Fruit fly (Drosophila melanogaster) whole organism, prepupa: ENCODE measurements around the gene CalpB.

Experiments
- Blimp-1 ChIP-seq: fragments of 200-800 bp; sonication (Bioruptor generic); optimal IDR thresholded peaks from 3 replicates; lab custom pipeline; 2017; ENCODE audit warnings: missing biosample characterization, missing genetic modification characterization, mild to moderate bottlenecking, moderate library complexity, missing genetic modification reagents
- CG10631 ChIP-seq: fragments of 200-800 bp; sonication (Bioruptor generic); optimal IDR thresholded peaks from 2 replicates; lab custom pipeline; 2016; ENCODE audit warnings: missing biosample characterization, missing genetic modification characterization
- CG10669 ChIP-seq: fragments of 200-800 bp; sonication (Bioruptor generic); optimal IDR thresholded peaks from 3 replicates; lab custom pipeline; 2018; ENCODE audit warnings: missing biosample characterization, mild to moderate bottlenecking, missing genetic modification characterization, moderate library complexity
- CG15336 ChIP-seq: fragments of 200-800 bp; sonication (Bioruptor generic); IDR thresholded peaks from 2 replicates; pipeline ENCODE4 v1.3.6; 2022; ENCODE audit warnings: missing biosample characterization, missing genetic modification characterization
- CG16779 ChIP-seq: fragments of 200-800 bp; sonication (Bioruptor generic); optimal IDR thresholded peaks from 3 replicates; lab custom pipeline; 2017; ENCODE audit warnings: missing biosample characterization, mild to moderate bottlenecking, missing genetic modification characterization
- CG31627 ChIP-seq: fragments of 200-800 bp; sonication (Bioruptor generic); optimal IDR thresholded peaks from 3 replicates; lab custom pipeline; 2016; ENCODE audit warnings: missing biosample characterization, missing genetic modification characterization
- CG32006 ChIP-seq: fragments of 200-800 bp; sonication (Bioruptor generic); optimal IDR thresholded peaks from 3 replicates; lab custom pipeline; 2017; ENCODE audit warnings: missing biosample characterization, mild to moderate bottlenecking, missing genetic modification characterization
- CG34406 ChIP-seq: fragments of 200-800 bp; sonication (Bioruptor generic); optimal IDR thresholded peaks from 3 replicates; lab custom pipeline; 2016; ENCODE audit warnings: missing biosample characterization, missing genetic modification characterization
- CG4318 ChIP-seq: fragments of 200-800 bp; sonication (Bioruptor generic); optimal IDR thresholded peaks from 3 replicates; lab custom pipeline; 2017; ENCODE audit warnings: missing biosample characterization, mild to moderate bottlenecking, missing genetic modification characterization
- CG6163 ChIP-seq: fragments of 200-800 bp; sonication (Bioruptor generic); IDR thresholded peaks from 3 replicates; pipeline ENCODE4 v1.3.6; 2022; ENCODE audit warnings: missing biosample characterization, missing genetic modification characterization
- CG6276 ChIP-seq: fragments of 200-800 bp; sonication (Bioruptor generic); optimal IDR thresholded peaks from 2 replicates; lab custom pipeline; 2017; ENCODE audit warnings: missing biosample characterization, mild to moderate bottlenecking, missing genetic modification characterization
- CG6792 ChIP-seq: fragments of 200-800 bp; sonication (Bioruptor generic); optimal IDR thresholded peaks from 3 replicates; lab custom pipeline; 2016; ENCODE audit warnings: missing biosample characterization, missing genetic modification characterization
- CG7368 ChIP-seq: fragments of 200-800 bp; sonication (Bioruptor generic); optimal IDR thresholded peaks from 3 replicates; lab custom pipeline; 2016; ENCODE audit warnings: missing biosample characterization, missing genetic modification characterization
- CG8119 ChIP-seq: fragments of 200-800 bp; sonication (Bioruptor generic); IDR thresholded peaks from 3 replicates; pipeline ENCODE4 v1.3.6; 2022; ENCODE audit warnings: missing biosample characterization, missing genetic modification characterization
- CG8319 ChIP-seq: fragments of 200-800 bp; sonication (Bioruptor generic); optimal IDR thresholded peaks from 3 replicates; lab custom pipeline; 2016; ENCODE audit warnings: missing biosample characterization, missing genetic modification characterization
- CG9139 ChIP-seq: fragments of 200-800 bp; sonication (Bioruptor generic); optimal IDR thresholded peaks from 3 replicates; lab custom pipeline; 2017; ENCODE audit warnings: missing biosample characterization, mild to moderate bottlenecking, missing genetic modification characterization
- Eip75B ChIP-seq: fragments of 200-800 bp; sonication (Bioruptor generic); optimal IDR thresholded peaks from 3 replicates; lab custom pipeline; 2016; ENCODE audit warnings: missing biosample characterization, missing genetic modification characterization
- Eip78C ChIP-seq: fragments of 200-800 bp; sonication (Bioruptor generic); peaks from one replicate; lab custom pipeline; 2016; ENCODE audit warnings: missing biosample characterization, missing genetic modification characterization
- Eip93F ChIP-seq: fragments of 200-800 bp; sonication (Bioruptor generic); optimal IDR thresholded peaks from 2 replicates; lab custom pipeline; 2016; ENCODE audit warnings: missing biosample characterization, mild to moderate bottlenecking, missing genetic modification characterization
- Ets21C ChIP-seq: fragments of 200-800 bp; sonication (Bioruptor generic); optimal IDR thresholded peaks from 3 replicates; lab custom pipeline; 2016; ENCODE audit warnings: missing biosample characterization, missing genetic modification characterization
- Ets96B ChIP-seq: fragments of 200-800 bp; optimal IDR thresholded peaks from 2 replicates; lab custom pipeline; 2019; ENCODE audit warnings: missing biosample characterization, mild to moderate bottlenecking, missing genetic modification characterization, moderate library complexity
- Gug ChIP-seq: fragments of 200-800 bp; sonication (Bioruptor generic); IDR thresholded peaks from 2 replicates; pipeline ENCODE4 v1.3.6; 2022; ENCODE audit warnings: missing biosample characterization, missing genetic modification characterization
- Hr38 ChIP-seq: sonication (Bioruptor generic); optimal IDR thresholded peaks from 2 replicates; lab custom pipeline; 2016; ENCODE audit warnings: missing biosample characterization, missing genetic modification characterization
- Hr39 ChIP-seq: fragments of 200-800 bp; sonication (Bioruptor generic); optimal IDR thresholded peaks from 2 replicates; lab custom pipeline; 2016; ENCODE audit warnings: missing biosample characterization, missing genetic modification characterization
- Hr4 ChIP-seq: fragments of 200-800 bp; sonication (Bioruptor generic); optimal IDR thresholded peaks from 3 replicates; lab custom pipeline; 2016; ENCODE audit warnings: missing biosample characterization, missing genetic modification characterization
- Lpt ChIP-seq: fragments of 200-800 bp; sonication (Bioruptor generic); optimal IDR thresholded peaks from 3 replicates; lab custom pipeline; 2016; ENCODE audit warnings: missing biosample characterization, missing genetic modification characterization
- Met ChIP-seq: fragments of 200-800 bp; sonication (Bioruptor generic); optimal IDR thresholded peaks from 3 replicates; lab custom pipeline; 2016; ENCODE audit warnings: missing biosample characterization, missing genetic modification characterization
- OdsH ChIP-seq: fragments of 200-800 bp; sonication (Bioruptor generic); optimal IDR thresholded peaks from 3 replicates; lab custom pipeline; 2016; ENCODE audit warnings: missing biosample characterization, missing genetic modification characterization
- Smox ChIP-seq: fragments of 200-800 bp; sonication (Bioruptor generic); optimal IDR thresholded peaks from 3 replicates; lab custom pipeline; 2016; ENCODE audit warnings: missing biosample characterization, missing genetic modification characterization
- Sox14 ChIP-seq: fragments of 200-800 bp; sonication (Bioruptor generic); optimal IDR thresholded peaks from 3 replicates; lab custom pipeline; 2016; ENCODE audit warnings: missing biosample characterization, missing genetic modification characterization
- Sox15 ChIP-seq: fragments of 200-800 bp; sonication (Bioruptor generic); optimal IDR thresholded peaks from 3 replicates; lab custom pipeline; 2016; ENCODE audit warnings: missing biosample characterization, missing genetic modification characterization
- achi ChIP-seq: fragments of 200-800 bp; sonication (Bioruptor generic); optimal IDR thresholded peaks from 3 replicates; lab custom pipeline; 2016; ENCODE audit warnings: missing biosample characterization, missing genetic modification characterization
- acj6 ChIP-seq: fragments of 200-800 bp; sonication (Bioruptor generic); optimal IDR thresholded peaks from 3 replicates; lab custom pipeline; 2016; ENCODE audit warnings: missing biosample characterization, missing genetic modification characterization
- cyc ChIP-seq: fragments of 200-800 bp; sonication (Bioruptor generic); optimal IDR thresholded peaks from 3 replicates; lab custom pipeline; 2016; ENCODE audit warnings: missing biosample characterization, missing genetic modification characterization
- dac ChIP-seq: fragments of 200-800 bp; sonication (Bioruptor generic); optimal IDR thresholded peaks from 2 replicates; lab custom pipeline; 2017; ENCODE audit warnings: missing biosample characterization, mild to moderate bottlenecking, missing genetic modification characterization
- dsx ChIP-seq: fragments of 200-800 bp; optimal IDR thresholded peaks from 3 replicates; lab custom pipeline; 2019; ENCODE audit warnings: missing biosample characterization, mild to moderate bottlenecking, missing genetic modification characterization, moderate library complexity; ENCODE audit not compliant: poor library complexity, severe bottlenecking
- esn ChIP-seq: fragments of 200-800 bp; sonication (Bioruptor generic); optimal IDR thresholded peaks from 2 replicates; lab custom pipeline; 2016; ENCODE audit warnings: missing biosample characterization, mild to moderate bottlenecking, missing genetic modification characterization, moderate library complexity
- fd85E ChIP-seq: fragments of 200-800 bp; sonication (Bioruptor generic); optimal IDR thresholded peaks from 3 replicates; lab custom pipeline; 2016; ENCODE audit warnings: missing biosample characterization, missing genetic modification characterization
- fkh ChIP-seq: fragments of 200-800 bp; sonication (Bioruptor generic); optimal IDR thresholded peaks from 3 replicates; lab custom pipeline; 2017; ENCODE audit warnings: missing biosample characterization, mild to moderate bottlenecking, missing genetic modification characterization, moderate library complexity
- lz ChIP-seq: fragments of 200-800 bp; sonication (Bioruptor generic); optimal IDR thresholded peaks from 3 replicates; lab custom pipeline; 2016; ENCODE audit warnings: missing biosample characterization, missing genetic modification characterization
- net ChIP-seq: fragments of 200-800 bp; sonication (Bioruptor generic); optimal IDR thresholded peaks from 3 replicates; lab custom pipeline; 2016; ENCODE audit warnings: missing biosample characterization, missing genetic modification characterization
- pdm3 ChIP-seq: fragments of 200-800 bp; sonication (Bioruptor generic); optimal IDR thresholded peaks from 3 replicates; lab custom pipeline; 2016; ENCODE audit warnings: missing biosample characterization, missing genetic modification characterization
- salr ChIP-seq, 2 experiments: fragments of 200-800 bp; sonication (Bioruptor generic); optimal IDR thresholded peaks; 3 replicates each; lab custom pipeline; 2016 to 2018; ENCODE audit warnings: missing biosample characterization in 2 of 2, missing genetic modification characterization in 2 of 2, mild to moderate bottlenecking in 1 of 2
- spab ChIP-seq: fragments of 200-800 bp; sonication (Bioruptor generic); optimal IDR thresholded peaks from 2 replicates; lab custom pipeline; 2017; ENCODE audit warnings: missing biosample characterization, mild to moderate bottlenecking, missing genetic modification characterization, missing genetic modification reagents
- ss ChIP-seq, 2 experiments: fragments of 200-800 bp; sonication (Bioruptor generic); optimal IDR thresholded peaks; 2 replicates in 1 of 2; 3 replicates in 1 of 2; lab custom pipeline; 2017 to 2018; ENCODE audit warnings: mild to moderate bottlenecking in 2 of 2, missing biosample characterization in 2 of 2, missing genetic modification characterization in 2 of 2, moderate library complexity in 1 of 2
- svp ChIP-seq: fragments of 200-800 bp; sonication (Bioruptor generic); peaks from one replicate; lab custom pipeline; 2016; ENCODE audit warnings: missing biosample characterization, missing genetic modification characterization

The CalpB gene

DNA sequence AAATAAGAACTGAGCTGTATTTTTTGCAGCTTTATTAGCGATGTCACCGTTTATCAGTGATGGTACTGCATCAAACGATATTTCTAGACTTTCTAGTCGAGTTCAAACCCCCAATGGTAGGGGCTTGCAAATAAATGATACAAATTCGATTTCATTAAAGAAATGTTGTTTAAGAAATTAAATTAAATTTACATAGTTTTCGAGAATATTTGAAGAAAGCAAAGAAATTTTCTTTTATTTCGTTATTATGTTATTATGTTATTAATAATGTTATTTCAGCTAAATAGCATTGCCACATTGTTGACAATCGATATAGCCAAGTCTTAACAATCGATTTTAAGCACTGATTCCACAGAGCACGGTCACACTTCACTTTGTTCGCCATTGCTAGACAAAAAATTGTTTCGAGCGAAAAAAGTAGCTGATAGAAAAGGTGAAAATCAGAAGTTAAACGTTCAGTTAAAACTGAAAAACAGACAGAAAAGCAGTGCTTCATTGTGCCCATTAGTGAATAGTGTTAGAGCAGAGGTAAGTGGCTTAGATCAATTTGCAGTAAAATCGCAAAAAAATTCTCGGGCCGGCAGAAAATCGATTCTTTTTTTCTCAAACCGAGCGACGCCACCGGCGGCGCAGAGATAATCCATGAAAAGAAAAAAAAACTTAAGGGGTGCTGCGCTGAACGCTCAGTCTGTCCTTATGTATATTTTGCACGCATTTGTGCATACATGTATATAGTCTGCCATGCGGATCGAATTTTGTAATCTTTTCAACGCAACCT, 24.1 kb upstream of the CalpB start, which contains the start of the genes iPLA2-VIA and Ciz1 (continued):
- TF ChIP-seq Smox (GFP tag; lab: Kevin White, UChicago): no peak
- TF ChIP-seq lz: peak; percentile 44
- TF ChIP-seq dsx (GFP tag; lab: Kevin White, UChicago): peak; percentile 19
- peak in 1 of 2 experiments; percentile 30 for TF ChIP-seq ss (GFP tag; optimal IDR thresholded peaks at IDR 0.05; lab: Kevin White, UChicago)
- no peak for TF ChIP-seq CG6792
- no peak for TF ChIP-seq net (GFP tag; lab: Kevin White, UChicago)

DNA sequence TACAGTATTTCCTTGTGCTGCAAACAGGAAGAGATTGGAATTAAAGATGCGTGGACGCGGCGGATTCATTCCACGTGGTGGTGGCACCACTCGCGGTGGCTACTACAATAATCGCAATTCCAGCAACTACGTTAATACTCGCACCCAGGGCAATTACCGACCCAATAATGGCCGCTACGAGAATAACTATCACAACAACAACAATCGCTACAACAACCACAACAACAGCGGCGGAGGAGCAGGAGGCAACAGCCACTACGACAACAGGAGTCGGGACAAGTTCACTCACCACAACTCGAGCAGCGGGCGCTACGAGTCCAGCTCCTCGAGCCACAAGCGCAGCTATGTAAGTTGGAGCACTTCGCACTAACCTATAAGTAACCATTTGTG, 23.5 kb upstream of the CalpB start:
- TF ChIP-seq CG16779 (tag; lab: Kevin White, UChicago) (no peak), salr (GFP tag; optimal IDR thresholded peaks at IDR 0.05; lab: Kevin White, UChicago) (no peak), Hr4 (no peak)

DNA sequence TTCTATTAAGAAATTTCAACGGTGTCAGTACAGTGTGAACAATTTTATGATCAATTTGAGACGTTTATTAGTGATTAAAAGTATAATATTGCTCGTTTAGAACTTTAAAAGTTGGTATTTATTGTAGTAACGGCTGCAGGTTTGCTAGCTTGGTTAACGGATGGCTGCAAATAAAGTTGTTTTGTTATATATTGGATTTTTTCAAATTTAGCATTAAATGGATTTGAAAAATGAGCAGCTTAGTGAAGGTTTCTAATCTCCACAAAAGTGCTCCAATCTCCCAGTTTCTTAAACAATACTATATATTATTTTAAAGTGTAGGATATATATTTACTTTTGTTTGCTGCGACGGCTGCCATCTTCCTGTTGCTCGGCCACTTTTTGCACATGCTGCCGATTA, 16.5 kb upstream of the CalpB start:
- TF ChIP-seq Smox (GFP tag; lab: Kevin White, UChicago) (no peak), CG8319 (GFP tag; lab: Kevin White, UChicago) (no peak), net (GFP tag; lab: Kevin White, UChicago) (peak; percentile 51), Ets96B (tag; lab: Kevin White, UChicago) (peak; percentile 25), lz (no peak), fd85E (GFP tag; lab: Kevin White, UChicago) (no peak), fkh (GFP tag; lab: Kevin White, UChicago) (no peak), spab (GFP tag; lab: Kevin White, UChicago) (no peak), cyc (GFP tag; lab: Kevin White, UChicago) (no peak), CG9139 (GFP tag; lab: Kevin White, UChicago) (no peak), CG8119 (peak; percentile 46; the same call in 1 of the 3 replicates), Hr38 (GFP tag; lab: Kevin White, UChicago) (no peak), Hr4 (peak; percentile 43), dsx (GFP tag; lab: Kevin White, UChicago) (no peak), Blimp-1 (GFP tag; lab: Kevin White, UChicago) (no peak), CG6276 (GFP tag; lab: Kevin White, UChicago) (peak; percentile 64), CG4318 (GFP tag; lab: Kevin White, UChicago) (no peak), achi (peak; percentile 44), Ets21C (GFP tag; lab: Kevin White, UChicago) (no peak), salr (GFP tag; optimal IDR thresholded peaks at IDR 0.05; lab: Kevin White, UChicago) (peak in 1 of 2 experiments; percentile 33), Hr39 (GFP tag; lab: Kevin White, UChicago) (no peak), pdm3 (GFP tag; lab: Kevin White, UChicago) (no peak), CG31627 (GFP tag; lab: Kevin White, UChicago) (no peak), Sox15 (GFP tag; lab: Kevin White, UChicago) (no peak), svp (GFP tag; lab: Kevin White, UChicago) (no peak), acj6 (GFP tag; lab: Kevin White, UChicago) (peak; percentile 60), dac (GFP tag; lab: Kevin White, UChicago) (no peak), Eip93F (GFP tag; lab: Kevin White, UChicago) (no peak), CG32006 (GFP tag; lab: Kevin White, UChicago) (peak; percentile 74), CG7368 (GFP tag; lab: Kevin White, UChicago) (no peak), CG6163 (GFP tag; lab: Robert Waterston, UW) (peak; percentile 38; the same call in 2 of the 3 replicates), Lpt (GFP tag; lab: Kevin White, UChicago) (peak; percentile 26), Met (no peak), esn (GFP tag; lab: Kevin White, UChicago) (no peak), CG15336 (GFP tag; lab: Robert Waterston, UW) (peak; percentile 48; the same call in 1 of the 2 replicates), CG16779 (tag; lab: Kevin White, UChicago) (peak; percentile 25), OdsH (GFP tag; lab: Kevin White, UChicago) (no peak), Gug (no peak), Eip75B (GFP tag; lab: Kevin White, UChicago) (no peak), Sox14 (GFP tag; lab: Kevin White, UChicago) (no peak), CG34406 (GFP tag; lab: Kevin White, UChicago) (peak; percentile 39), CG10669 (GFP tag; lab: Kevin White, UChicago) (no peak), CG10631 (no peak), Eip78C (GFP tag; lab: Kevin White, UChicago) (peak; percentile 82), CG6792 (no peak)
